Fruit fly (Drosophila melanogaster) Kc167 (cell line): ENCODE results near the gene CG11588.

ENCODE experiments used
- Myc ChIP-seq: fragments of >200 bp; optimal IDR thresholded peaks from 2 replicates; lab custom pipeline; 2017; ENCODE audit warnings: missing external identifiers
- Sin3A ChIP-seq: fragments of >200 bp; optimal IDR thresholded peaks from 2 replicates; lab custom pipeline; 2018; ENCODE audit warnings: missing external identifiers
- h ChIP-seq: fragments of >200 bp; optimal IDR thresholded peaks from 3 replicates; lab custom pipeline; 2018; ENCODE audit warnings: missing external identifiers
- insv ChIP-seq: fragments of >200 bp; optimal IDR thresholded peaks from 3 replicates; lab custom pipeline; 2018; ENCODE audit warnings: missing external identifiers
- psq ChIP-seq: fragments of >200 bp; optimal IDR thresholded peaks from 2 replicates; lab custom pipeline; 2017; ENCODE audit warnings: missing external identifiers
- ttk ChIP-seq: sonication (Bioruptor generic); optimal IDR thresholded peaks from 2 replicates; lab custom pipeline; 2017; ENCODE audit warnings: missing external identifiers

The CG11588 gene

DNA sequence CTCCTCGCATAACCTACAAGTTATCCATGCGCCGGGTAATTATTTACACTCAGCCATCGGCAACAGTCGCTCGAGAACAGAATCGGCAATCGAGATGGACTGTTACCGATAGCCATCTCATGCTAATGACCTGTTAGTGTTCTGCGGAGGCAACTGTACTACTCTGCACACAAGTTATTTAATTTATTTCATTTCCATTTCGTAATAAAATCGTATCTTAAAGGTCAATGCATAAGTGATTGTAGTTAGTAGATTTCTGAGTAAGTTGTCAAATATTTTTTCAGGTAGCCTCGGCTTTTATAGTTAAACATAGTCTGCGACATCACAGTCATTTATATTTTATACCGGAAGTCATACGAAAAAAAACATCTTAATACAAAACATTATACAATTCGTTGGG is at the start of gene CG11588:
Gene CG11588 (plus strand): TSS at position 301 of the 400 bp plus-strand sequence.
- TF ChIP-seq Sin3A (lab: Kevin White, UChicago) = no peak

DNA sequence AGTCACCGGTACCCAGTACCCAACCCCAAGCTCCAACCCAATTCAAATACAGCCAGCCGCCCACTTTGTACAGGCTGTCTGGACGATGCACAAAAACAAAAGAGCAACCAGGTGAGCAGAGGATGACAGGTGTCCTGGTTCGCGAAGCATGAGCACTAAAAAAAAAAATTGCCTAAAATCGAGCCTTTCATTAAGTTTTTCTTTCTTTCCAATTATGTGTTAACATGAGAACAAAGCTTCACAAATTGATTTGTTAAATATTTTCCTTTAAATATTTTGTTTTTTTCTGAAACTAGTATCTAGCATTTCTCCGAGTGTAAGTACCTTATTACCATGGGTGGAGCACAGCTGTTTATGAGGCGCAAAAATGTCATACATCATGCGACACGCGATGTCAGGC is 46.6 kb upstream of the CG11588 start:
- TF ChIP-seq h (lab: Kevin White, UChicago) = no peak
- no peak for TF ChIP-seq psq (lab: Kevin White, UChicago)

DNA sequence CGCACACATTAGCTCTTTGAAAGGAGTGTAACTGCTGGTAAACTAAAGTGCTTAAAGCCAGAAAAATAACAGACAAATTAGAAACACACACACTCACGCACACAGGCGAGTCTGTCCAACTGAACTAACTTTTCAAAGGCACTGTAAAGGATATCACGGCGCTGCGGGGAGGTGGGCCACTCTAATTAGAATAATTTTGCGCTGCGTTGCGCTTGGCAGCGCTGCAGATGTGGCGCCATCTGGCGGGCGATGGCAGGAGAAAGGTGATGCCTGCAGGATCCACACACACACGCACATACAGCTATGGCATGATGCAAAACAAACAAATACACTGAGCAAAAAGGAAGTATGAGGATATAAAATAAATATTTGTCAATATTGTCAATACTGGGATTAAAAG is 45.3 kb upstream of the CG11588 start:
- TF ChIP-seq psq (lab: Kevin White, UChicago) = no peak
- no peak for TF ChIP-seq h (lab: Kevin White, UChicago)
- no peak for TF ChIP-seq Sin3A (lab: Kevin White, UChicago)
- no peak for TF ChIP-seq Myc (lab: Kevin White, UChicago)

DNA sequence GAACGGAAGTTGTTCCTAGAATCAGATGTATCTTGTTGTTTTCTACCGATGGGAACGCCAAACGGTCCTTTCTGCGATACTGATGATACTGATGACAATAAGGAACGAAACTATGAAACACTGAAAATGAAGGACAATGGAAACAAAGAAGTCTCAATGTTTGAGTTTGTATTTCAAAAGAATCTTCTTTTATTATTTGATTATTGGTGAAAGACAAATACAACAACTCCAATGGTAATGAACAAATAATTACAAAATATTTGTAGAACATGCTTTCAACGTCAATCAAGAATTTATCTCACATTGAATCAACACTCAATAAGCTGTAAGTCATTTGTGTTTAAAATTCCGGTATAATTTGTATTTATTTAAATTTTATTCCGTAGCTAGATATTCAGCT is 42.5 kb upstream of the CG11588 start, which contains the start of gene Sprn:
Gene Sprn (plus strand): TSS at position 301 of the 400 bp plus-strand sequence.
- TF ChIP-seq ttk (no peak), psq (lab: Kevin White, UChicago) (no peak), Myc (lab: Kevin White, UChicago) (no peak), Sin3A (lab: Kevin White, UChicago) (no peak), h (lab: Kevin White, UChicago) (no peak), insv (lab: Kevin White, UChicago) (no peak)

DNA sequence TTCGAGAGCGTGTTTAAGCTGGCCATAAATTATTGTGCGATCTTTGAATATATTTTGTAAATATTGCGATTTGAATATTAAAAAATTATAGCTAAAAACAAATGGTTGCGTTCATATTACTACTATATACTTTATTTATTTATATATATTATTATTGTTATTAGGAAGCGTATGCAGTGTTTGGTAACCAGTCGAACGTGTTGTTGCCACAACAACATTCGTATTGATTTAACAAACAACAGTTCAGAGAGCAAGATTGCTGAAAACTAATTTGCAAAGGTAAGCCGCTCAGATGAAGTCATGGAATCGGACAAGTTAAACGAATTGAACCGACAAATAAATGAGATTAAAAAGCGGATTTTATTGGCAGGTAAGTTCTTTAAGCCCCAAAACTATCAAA is 40.2 kb upstream of the CG11588 start, which contains the start of gene CCDC151:
Gene CCDC151 (plus strand): TSS at position 301 of the 400 bp plus-strand sequence.
- no peak for TF ChIP-seq insv (lab: Kevin White, UChicago)
- TF ChIP-seq Sin3A (lab: Kevin White, UChicago) = no peak
- TF ChIP-seq Myc (lab: Kevin White, UChicago) = no peak
- no peak for TF ChIP-seq psq (lab: Kevin White, UChicago)
- no peak for TF ChIP-seq ttk
- no peak for TF ChIP-seq h (lab: Kevin White, UChicago)

DNA sequence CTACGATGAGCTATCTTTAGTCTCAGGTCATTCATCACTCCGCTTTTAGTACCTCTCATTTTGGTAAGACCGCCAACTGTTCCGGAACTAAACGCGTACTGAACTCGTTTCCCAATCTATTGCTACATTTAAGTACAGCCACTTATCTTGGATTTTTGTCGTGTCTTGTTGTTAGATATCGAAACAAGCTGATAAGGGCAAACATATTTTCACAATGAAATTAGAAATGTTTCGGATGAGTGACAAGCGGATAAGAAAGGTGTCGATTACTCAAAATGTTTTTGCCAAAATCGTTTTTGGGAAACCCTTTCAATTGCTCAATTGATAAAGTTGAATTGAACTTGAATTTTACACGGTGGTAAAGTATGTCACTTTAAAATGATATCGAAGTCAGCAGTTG is 32.4 kb upstream of the CG11588 start, which contains the start of gene CG5897:
Gene CG5897 (minus strand): TSS at position 101 of the 400 bp plus-strand sequence.
- TF ChIP-seq insv (lab: Kevin White, UChicago) (no peak), h (lab: Kevin White, UChicago) (no peak), ttk (no peak), psq (lab: Kevin White, UChicago) (no peak), Myc (lab: Kevin White, UChicago) (no peak)

DNA sequence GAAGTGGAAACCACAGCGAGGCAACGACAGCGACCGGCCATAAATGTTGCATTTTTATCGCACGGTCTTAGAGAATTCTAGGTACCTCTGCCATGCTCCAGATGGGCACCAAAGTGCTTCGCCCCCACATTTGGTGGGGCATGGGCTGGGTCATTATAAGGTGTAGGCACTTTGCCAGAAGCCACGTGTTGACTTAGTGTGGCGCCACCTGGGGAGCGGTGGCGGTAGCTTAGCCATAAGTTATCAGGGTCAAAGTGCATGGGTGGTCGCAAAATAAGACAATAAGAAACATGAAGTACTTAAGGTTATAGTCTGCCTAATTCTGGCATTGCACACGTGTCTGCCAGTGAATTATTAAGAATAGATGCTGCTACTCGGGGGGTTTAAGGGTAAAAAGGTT is 28.5 kb upstream of the CG11588 start:
- TF ChIP-seq h (lab: Kevin White, UChicago) (no peak), ttk (no peak), Sin3A (lab: Kevin White, UChicago) (no peak), psq (lab: Kevin White, UChicago) (no peak), Myc (lab: Kevin White, UChicago) (no peak), insv (lab: Kevin White, UChicago) (no peak)

DNA sequence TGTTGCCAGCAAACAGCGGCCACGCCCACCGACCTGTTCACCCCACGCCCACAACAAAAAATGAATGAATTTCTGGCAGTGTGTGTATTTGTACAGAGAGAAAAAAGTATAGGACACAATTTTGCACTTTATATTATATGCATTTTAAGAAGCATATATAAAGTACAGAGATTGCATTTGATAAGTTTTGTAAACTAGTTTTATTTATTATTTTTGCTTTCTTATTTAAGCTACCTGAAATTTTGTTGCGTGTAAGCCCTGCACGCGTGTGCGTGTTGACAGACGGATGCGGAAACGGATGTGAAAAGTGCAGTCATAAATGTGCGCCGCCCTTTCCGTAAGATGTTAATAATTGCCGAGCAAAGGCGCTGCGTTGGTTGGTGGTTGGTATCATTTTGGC is 24.6 kb upstream of the CG11588 start:
- TF ChIP-seq Myc (lab: Kevin White, UChicago) = no peak
- no peak for TF ChIP-seq h (lab: Kevin White, UChicago)
- TF ChIP-seq insv (lab: Kevin White, UChicago) = no peak
- no peak for TF ChIP-seq ttk
- no peak for TF ChIP-seq psq (lab: Kevin White, UChicago)
- no peak for TF ChIP-seq Sin3A (lab: Kevin White, UChicago)

DNA sequence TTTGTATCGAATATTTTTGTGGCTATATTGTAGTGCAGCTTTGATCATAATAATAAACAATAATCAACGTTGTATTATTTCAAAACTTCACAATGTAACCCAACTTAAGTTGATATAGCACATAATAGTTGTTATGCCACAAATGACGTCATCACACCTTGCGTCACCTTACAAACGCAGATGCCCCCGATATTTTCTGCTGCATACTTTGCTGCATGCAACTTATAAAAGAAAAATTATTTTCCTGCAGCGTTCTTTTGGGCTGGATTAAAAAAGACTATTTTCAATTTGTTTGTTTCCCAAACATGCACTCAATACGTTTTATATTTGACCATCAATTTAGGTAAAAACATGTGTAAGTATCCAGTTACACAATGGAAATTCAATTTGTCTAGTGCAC is 3.1 kb upstream of the CG11588 start:
- no peak for TF ChIP-seq Sin3A (lab: Kevin White, UChicago)
- no peak for TF ChIP-seq Myc (lab: Kevin White, UChicago)
- TF ChIP-seq psq (lab: Kevin White, UChicago) = no peak
- TF ChIP-seq insv (lab: Kevin White, UChicago) = no peak
- no peak for TF ChIP-seq h (lab: Kevin White, UChicago)
- TF ChIP-seq ttk = no peak

DNA sequence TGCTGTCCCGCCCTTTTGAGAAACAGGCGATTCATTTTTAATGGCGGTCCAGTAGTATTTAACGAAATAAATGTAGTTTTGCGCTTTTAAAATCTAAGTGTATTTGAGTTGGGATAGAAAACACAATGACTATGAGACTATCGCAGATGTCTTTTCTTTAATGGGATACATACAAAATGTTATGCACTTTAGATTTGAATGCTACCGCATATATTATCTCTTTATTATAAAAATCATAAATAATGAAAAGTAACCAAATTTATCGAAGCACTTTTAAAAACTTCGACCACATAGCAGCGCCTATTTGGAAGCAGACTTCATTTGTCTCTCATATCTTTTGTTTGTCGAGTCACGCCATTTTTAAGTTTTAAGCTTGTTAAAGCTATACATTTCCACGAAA is 3.3 kb downstream of the CG11588 start, which contains the start of gene SdhAL:
Gene SdhAL (minus strand): TSS at position 101 of the 400 bp plus-strand sequence.
- TF ChIP-seq psq (lab: Kevin White, UChicago) (no peak), insv (lab: Kevin White, UChicago) (no peak), h (lab: Kevin White, UChicago) (no peak), Sin3A (lab: Kevin White, UChicago) (no peak), ttk (no peak), Myc (lab: Kevin White, UChicago) (no peak)

DNA sequence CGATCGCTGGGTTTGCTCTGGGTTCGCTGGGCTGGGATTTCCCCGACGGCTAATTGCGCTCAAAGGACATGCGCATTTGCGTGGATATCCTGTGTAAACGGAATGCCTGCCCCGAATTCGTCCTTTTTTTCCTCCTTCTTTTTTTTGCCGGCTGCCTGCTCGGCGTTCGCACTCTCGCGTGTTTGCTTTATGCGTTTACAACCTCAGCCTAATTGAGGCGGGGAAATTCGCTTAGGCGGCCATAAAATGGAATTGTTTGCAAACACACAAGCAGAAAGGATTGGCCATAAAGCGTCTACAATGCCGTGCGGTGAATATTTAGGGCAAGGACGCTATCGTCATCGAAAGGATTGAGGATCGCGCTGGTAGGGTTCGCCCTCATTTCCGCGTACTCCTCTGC is 4.1 kb downstream of the CG11588 start:
- TF ChIP-seq Sin3A (lab: Kevin White, UChicago) (no peak), h (lab: Kevin White, UChicago) (no peak), insv (lab: Kevin White, UChicago) (no peak), ttk (no peak), Myc (lab: Kevin White, UChicago) (no peak), psq (lab: Kevin White, UChicago) (no peak)

DNA sequence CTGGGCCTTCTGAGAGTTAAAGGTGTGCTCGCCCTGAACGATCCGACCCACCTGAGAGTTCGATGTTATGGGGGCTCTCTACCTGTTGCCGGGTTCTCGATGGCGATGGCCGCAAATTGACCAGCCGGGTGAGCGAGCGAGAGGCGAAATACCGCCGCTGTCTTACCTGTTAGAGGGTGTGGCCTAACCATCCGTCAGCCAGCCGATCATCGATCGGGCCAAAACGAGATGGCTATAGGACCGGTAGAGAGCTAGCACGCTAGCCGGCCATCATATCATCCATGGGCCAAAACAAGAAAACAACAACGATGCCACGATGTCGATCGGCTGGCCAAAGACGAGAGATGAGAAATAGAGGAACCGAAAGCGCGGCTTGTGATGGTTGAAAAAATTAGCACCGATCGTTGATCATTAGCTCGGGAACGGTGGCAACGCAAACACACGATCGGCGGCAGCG is 6.0 kb downstream of the CG11588 start, which contains the start of gene byn:
Gene byn (plus strand): TSS at position 407 of the 457 bp plus-strand sequence.
- TF ChIP-seq Myc (lab: Kevin White, UChicago) = no peak
- TF ChIP-seq insv (lab: Kevin White, UChicago) = no peak
- no peak for TF ChIP-seq h (lab: Kevin White, UChicago)
- TF ChIP-seq psq (lab: Kevin White, UChicago) = no peak
- TF ChIP-seq Sin3A (lab: Kevin White, UChicago) = no peak
- no peak for TF ChIP-seq ttk

DNA sequence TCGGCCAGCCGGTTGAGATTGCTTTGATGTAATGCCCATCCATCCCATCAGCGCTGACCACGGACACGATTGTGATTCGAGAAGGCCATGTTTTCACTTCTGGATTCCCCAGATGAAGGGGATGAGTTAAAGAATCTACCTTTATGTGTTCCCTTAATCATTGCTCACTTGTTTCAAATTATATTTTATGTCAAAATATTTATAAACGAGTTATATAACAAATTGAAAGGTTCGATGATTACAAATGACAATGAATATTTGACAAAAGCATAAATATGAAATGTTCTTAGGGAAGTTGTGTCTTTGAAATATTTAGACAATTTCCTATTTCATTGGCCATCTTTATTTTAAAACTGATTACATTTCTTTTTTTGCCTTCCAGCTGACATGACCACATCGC is 10.3 kb downstream of the CG11588 start:
- no peak for TF ChIP-seq Sin3A (lab: Kevin White, UChicago)
- TF ChIP-seq ttk = no peak
- TF ChIP-seq h (lab: Kevin White, UChicago) = no peak
- no peak for TF ChIP-seq psq (lab: Kevin White, UChicago)
- TF ChIP-seq Myc (lab: Kevin White, UChicago) = no peak
- no peak for TF ChIP-seq insv (lab: Kevin White, UChicago)
